Fruit fly (Drosophila melanogaster): ENCODE measurements around the gene CG14259.

CG14259 gene

dm6 chr3R:27094233-27094632 is at the start of gene CG14259:
CG14259 (plus strand) TSS chr3R:27094533.
- peak; percentile 86 for TF ChIP-seq Ets65A (GFP tag)
- no peak for TF ChIP-seq br (optimal IDR thresholded peaks at IDR 0.05)

dm6 chr3R:27048561-27049270 is 45.6 kb upstream of the CG14259 start, which contains the start of gene TwdlT:
TwdlT (plus strand) TSS chr3R:27049220.
- no peak for TF ChIP-seq CG7556 (GFP tag; optimal IDR thresholded peaks at IDR 0.05)
- TF ChIP-seq Ets65A (GFP tag) = peak; percentile 75
- TF ChIP-seq Blimp-1 (GFP tag; optimal IDR thresholded peaks at IDR 0.05) = peak; percentile 62
- peak in 1 of 2 experiments; percentile 16 for TF ChIP-seq Trl (optimal IDR thresholded peaks at IDR 0.05)
- no peak for TF ChIP-seq Trl (GFP tag; optimal IDR thresholded peaks at IDR 0.05)

dm6 chr3R:27049549-27049948 is 44.8 kb upstream of the CG14259 start:
- TF ChIP-seq CG30403 (GFP tag; optimal IDR thresholded peaks at IDR 0.05) (no peak), CG9215 (GFP tag; IDR thresholded peaks at IDR 0.05) (0 out of 2 replicates have a peak, but pooled peaks have one; percentile 7), Hr39 (optimal IDR thresholded peaks at IDR 0.05) (peak; percentile 17), CG6254 (GFP tag; optimal IDR thresholded peaks at IDR 0.05) (no peak)

DNA sequence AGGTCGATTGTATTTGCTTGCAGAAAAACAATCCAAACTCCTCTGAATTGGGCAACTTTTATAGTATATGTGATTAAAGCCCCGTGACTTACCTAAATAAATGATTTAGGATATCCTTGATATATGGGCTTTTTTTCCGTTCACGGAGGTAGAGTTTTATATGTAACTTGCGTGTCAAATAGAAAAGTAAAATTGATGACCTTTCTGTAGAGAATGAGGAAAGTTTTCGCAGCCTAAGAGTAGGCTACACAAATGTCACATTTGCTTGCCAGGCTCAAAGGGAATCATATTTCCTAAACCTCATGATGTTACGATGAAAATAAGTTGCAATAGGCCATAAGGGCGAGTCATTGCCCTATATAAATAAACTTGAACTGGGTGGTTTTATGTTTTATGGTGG is 38.2 kb upstream of the CG14259 start:
- TF ChIP-seq row (GFP tag; IDR thresholded peaks at IDR 0.05) = no peak
- TF ChIP-seq CG8924 (tag; optimal IDR thresholded peaks at IDR 0.05) = no peak
- no peak for TF ChIP-seq seq (GFP tag; IDR thresholded peaks at IDR 0.05)
- TF ChIP-seq CTCF (GFP tag; optimal IDR thresholded peaks at IDR 0.05) = peak; percentile 22
- no peak for TF ChIP-seq danr (GFP tag; IDR thresholded peaks at IDR 0.05)
- peak; percentile 19; the same call in 1 of the 2 replicates for TF ChIP-seq amos (GFP tag; IDR thresholded peaks at IDR 0.05; ENCODE audit: partially characterized antibody)
- TF ChIP-seq zfh1 (GFP tag; IDR thresholded peaks at IDR 0.05) = no peak
- TF ChIP-seq Hr78 (GFP tag; optimal IDR thresholded peaks at IDR 0.05) = peak in 1 of 2 experiments; percentile 93
- TF ChIP-seq MESR4 (GFP tag; optimal IDR thresholded peaks at IDR 0.05) = no peak
- TF ChIP-seq Bgb (GFP tag; IDR thresholded peaks at IDR 0.05; ENCODE audit: partially characterized antibody) = peak; percentile 42; the same call in 1 of the 2 replicates
- TF ChIP-seq CG16813 (GFP tag; IDR thresholded peaks at IDR 0.05; ENCODE audit: partially characterized antibody) = peak; percentile 32; the same call in 1 of the 3 replicates
- TF ChIP-seq Oaz (GFP tag; IDR thresholded peaks at IDR 0.05) = no peak

- no peak for TF ChIP-seq ci (GFP tag; IDR thresholded peaks at IDR 0.05)
- TF ChIP-seq CG15269 (tag; optimal IDR thresholded peaks at IDR 0.05) = no peak
- TF ChIP-seq CG3281 (GFP tag; optimal IDR thresholded peaks at IDR 0.05) = no peak
- no peak for TF ChIP-seq CG12744 (GFP tag; optimal IDR thresholded peaks at IDR 0.05)
- TF ChIP-seq bcd (GFP tag; optimal IDR thresholded peaks at IDR 0.05) = no peak
- no peak for TF ChIP-seq mirr (GFP tag; optimal IDR thresholded peaks at IDR 0.05)
- no peak for TF ChIP-seq CG32532 (GFP tag; IDR thresholded peaks at IDR 0.05)
- TF ChIP-seq CG10462 (GFP tag; optimal IDR thresholded peaks at IDR 0.05) = no peak
- no peak for TF ChIP-seq CG3838 (GFP tag; optimal IDR thresholded peaks at IDR 0.05)
- no peak for TF ChIP-seq CG4730 (GFP tag; IDR thresholded peaks at IDR 0.05)
- no peak for TF ChIP-seq CG6689 (GFP tag; IDR thresholded peaks at IDR 0.05)
- TF ChIP-seq pb (GFP tag; optimal IDR thresholded peaks at IDR 0.05) = no peak
- no peak for TF ChIP-seq HLH54F (GFP tag; optimal IDR thresholded peaks at IDR 0.05)
- TF ChIP-seq CG33213 (GFP tag; optimal IDR thresholded peaks at IDR 0.05) = no peak
- TF ChIP-seq Hand (GFP tag; optimal IDR thresholded peaks at IDR 0.05) = no peak
- TF ChIP-seq D (optimal IDR thresholded peaks at IDR 0.05) = no peak
- TF ChIP-seq D (GFP tag; optimal IDR thresholded peaks at IDR 0.05) = no peak
- TF ChIP-seq sens-2 (GFP tag; IDR thresholded peaks at IDR 0.05) = no peak
- TF ChIP-seq CG2202 (tag; optimal IDR thresholded peaks at IDR 0.05) = no peak
- no peak for TF ChIP-seq gro (GFP tag; optimal IDR thresholded peaks at IDR 0.05)
- TF ChIP-seq corto (GFP tag; optimal IDR thresholded peaks at IDR 0.05) = no peak
Measured at dm6 chr3R:27061916-27062315, 32.4 kb upstream of the CG14259 start, which contains the start of gene CG34292. CG34292 (plus strand) TSS chr3R:27062216.
